Worm (Caenorhabditis elegans): ENCODE measurements around the gene hot-4.

hot-4 gene

ce11 chrIII:6210215-6210822 is 6.9 kb upstream of the hot-4 start:
- no peak for TF ChIP-seq nhr-76 (tag; optimal IDR thresholded peaks at IDR 0.05)
- no peak for TF ChIP-seq unc-39 (tag; optimal IDR thresholded peaks at IDR 0.05)
- no peak for TF ChIP-seq mep-1 (tag; optimal IDR thresholded peaks at IDR 0.05)
- no peak for TF ChIP-seq zip-8 (tag; optimal IDR thresholded peaks at IDR 0.05)
- no peak for TF ChIP-seq drap-1 (GFP tag; optimal IDR thresholded peaks at IDR 0.05)
- no peak for TF ChIP-seq pha-4 (tag; optimal IDR thresholded peaks at IDR 0.05)
- no peak for TF ChIP-seq mab-5 (tag; optimal IDR thresholded peaks at IDR 0.05)
- no peak for TF ChIP-seq M03D4.4 (tag; optimal IDR thresholded peaks at IDR 0.05)
- no peak for TF ChIP-seq hlh-1 (tag; optimal IDR thresholded peaks at IDR 0.05)
- TF ChIP-seq flh-1 (GFP tag; optimal IDR thresholded peaks at IDR 0.05): no peak
- no peak for TF ChIP-seq elt-3 (tag; optimal IDR thresholded peaks at IDR 0.05)
- no peak for TF ChIP-seq cnd-1 (tag; optimal IDR thresholded peaks at IDR 0.05)
- no peak for TF ChIP-seq elt-1 (tag; optimal IDR thresholded peaks at IDR 0.05; ENCODE audit: borderline replicate concordance, insufficient read depth)
- no peak for TF ChIP-seq blmp-1 (tag; optimal IDR thresholded peaks at IDR 0.05)
- no peak for TF ChIP-seq lsy-2 (tag; optimal IDR thresholded peaks at IDR 0.05)
- TF ChIP-seq nhr-2 (tag; optimal IDR thresholded peaks at IDR 0.05): no peak
- no peak for TF ChIP-seq snpc-4 (tag; optimal IDR thresholded peaks at IDR 0.05)
- no peak for TF ChIP-seq tbx-8 (GFP tag; optimal IDR thresholded peaks at IDR 0.05)
- TF ChIP-seq sem-2 (GFP tag; optimal IDR thresholded peaks at IDR 0.05): no peak

- no peak for TF ChIP-seq nhr-237 (tag; optimal IDR thresholded peaks at IDR 0.05)
- no peak for TF ChIP-seq mab-5 (tag; optimal IDR thresholded peaks at IDR 0.05)
- TF ChIP-seq hlh-1 (tag; optimal IDR thresholded peaks at IDR 0.05): no peak
- TF ChIP-seq elt-3 (tag; optimal IDR thresholded peaks at IDR 0.05): no peak
- TF ChIP-seq cnd-1 (tag; optimal IDR thresholded peaks at IDR 0.05): no peak
Observed at ce11 chrIII:6213915-6214314, 3.3 kb upstream of the hot-4 start, which contains the start of gene C23G10.10. Gene C23G10.10, minus strand, starts transcription at chrIII:6214015.

ce11 chrIII:6215476-6215875 is 1.7 kb upstream of the hot-4 start, which contains the start of gene C23G10.11:
Gene C23G10.11, minus strand, starts transcription at chrIII:6215576.
- TF ChIP-seq nhr-237 (tag; optimal IDR thresholded peaks at IDR 0.05) (no peak), snpc-4 (tag; optimal IDR thresholded peaks at IDR 0.05) (no peak), blmp-1 (tag; optimal IDR thresholded peaks at IDR 0.05) (no peak), sptf-1 (tag; optimal IDR thresholded peaks at IDR 0.05) (no peak), unc-62 (GFP tag; optimal IDR thresholded peaks at IDR 0.05) (no peak), ztf-11 (tag; optimal IDR thresholded peaks at IDR 0.05) (no peak), drap-1 (GFP tag; optimal IDR thresholded peaks at IDR 0.05) (no peak)

ce11 chrIII:6215943-6216342 is 1.3 kb upstream of the hot-4 start:
- no peak for TF ChIP-seq mab-5 (tag; optimal IDR thresholded peaks at IDR 0.05)
- no peak for TF ChIP-seq ceh-39 (tag; optimal IDR thresholded peaks at IDR 0.05)
- no peak for TF ChIP-seq sptf-1 (tag; optimal IDR thresholded peaks at IDR 0.05)

ce11 chrIII:6221403-6221802 is 4.2 kb downstream of the hot-4 start:
- no peak for TF ChIP-seq nhr-2 (tag; optimal IDR thresholded peaks at IDR 0.05)
- TF ChIP-seq elt-3 (tag; optimal IDR thresholded peaks at IDR 0.05): no peak
- no peak for TF ChIP-seq drap-1 (GFP tag; optimal IDR thresholded peaks at IDR 0.05)
- no peak for TF ChIP-seq lin-32 (GFP tag; optimal IDR thresholded peaks at IDR 0.05)
- TF ChIP-seq mls-2 (tag; optimal IDR thresholded peaks at IDR 0.05): no peak
- no peak for TF ChIP-seq unc-39 (tag; optimal IDR thresholded peaks at IDR 0.05)
- no peak for TF ChIP-seq lin-13 (tag; optimal IDR thresholded peaks at IDR 0.05)

- no peak for TF ChIP-seq nhr-12 (tag; optimal IDR thresholded peaks at IDR 0.05)
- no peak for TF ChIP-seq lin-32 (GFP tag; optimal IDR thresholded peaks at IDR 0.05)
- TF ChIP-seq snpc-4 (tag; optimal IDR thresholded peaks at IDR 0.05): no peak
- no peak for TF ChIP-seq unc-62 (GFP tag; optimal IDR thresholded peaks at IDR 0.05)
Observed at ce11 chrIII:6230870-6231269, 13.7 kb downstream of the hot-4 start, which contains the start of gene esyt-2. Gene esyt-2, minus strand, starts transcription at chrIII:6230970.

ce11 chrIII:6231880-6232279 is 14.7 kb downstream of the hot-4 start:
- TF ChIP-seq elt-3 (tag; optimal IDR thresholded peaks at IDR 0.05) (peak; percentile 60), lin-32 (GFP tag; optimal IDR thresholded peaks at IDR 0.05) (no peak), lsy-2 (tag; optimal IDR thresholded peaks at IDR 0.05) (no peak), ceh-83 (GFP tag; optimal IDR thresholded peaks at IDR 0.05) (no peak), ham-2 (GFP tag; optimal IDR thresholded peaks at IDR 0.05) (no peak)
